Worm (Caenorhabditis elegans) whole organism, young adult: ENCODE results near the gene cox-10.
A peak's percentile ranks its signal among the peaks of the same experiment; 100 is the strongest.

ENCODE experiments used
- T26A5.8 ChIP-seq: sonication (generic microtip); optimal IDR thresholded peaks from 2 replicates; lab custom pipeline; 2016; ENCODE audit warnings: missing genetic modification characterization, missing compliant biosample characterization
- lir-1 ChIP-seq: fragments of 200-800 bp; sonication (Bioruptor generic); conservative IDR thresholded peaks from 2 replicates; pipeline ENCODE4 v1.3.6; 2022; ENCODE audit warnings: missing genetic modification reagents, missing genetic modification characterization, missing compliant biosample characterization
- unc-62 ChIP-seq: fragments of 150-350 bp; optimal IDR thresholded peaks from 2 replicates; lab custom pipeline; 2014; ENCODE audit warnings: missing biosample characterization, missing genetic modification reagents, missing genetic modification characterization
- zfh-2 ChIP-seq: fragments of 200-800 bp; sonication (Bioruptor generic); conservative IDR thresholded peaks from 2 replicates; pipeline ENCODE4 v1.3.6; 2022; ENCODE audit warnings: missing genetic modification reagents, missing genetic modification characterization, missing compliant biosample characterization

DNA sequence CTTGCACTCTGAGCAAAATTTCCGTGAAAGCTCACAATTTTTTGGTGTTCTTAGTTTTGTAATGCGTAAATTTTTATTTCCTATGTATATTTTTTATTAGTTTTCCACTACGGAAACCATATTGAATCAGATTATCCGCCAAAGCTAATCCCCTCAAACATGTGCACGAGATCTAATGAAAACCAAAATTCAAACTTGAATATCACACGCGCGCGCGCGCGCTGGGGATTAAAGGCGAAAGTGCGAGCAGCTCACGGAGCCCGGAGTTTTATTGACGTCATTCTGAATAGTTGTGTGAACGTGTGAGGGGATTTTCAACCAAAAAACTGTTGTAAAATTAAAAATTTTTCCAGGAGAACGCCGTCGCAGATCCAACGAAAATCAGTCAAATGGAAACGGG lies 10.9 kb upstream of the cox-10 start:
- no peak for TF ChIP-seq unc-62 (GFP tag; lab: Kevin White, UChicago)
- no peak for TF ChIP-seq lir-1
- TF ChIP-seq T26A5.8 (tag; lab: Kevin White, UChicago): no peak
- TF ChIP-seq zfh-2 (GFP tag; lab: Robert Waterston, UW): peak; percentile 72
